Worm (Caenorhabditis elegans) whole organism, L4 larva: ENCODE results near the gene Y57A10A.31.

Source experiments
- D1046.2 ChIP-seq: fragments of 200-800 bp; sonication (Bioruptor generic); IDR thresholded peaks from 2 replicates; pipeline ENCODE4 v1.3.6; 2022; ENCODE audit warnings: missing genetic modification characterization, missing compliant biosample characterization
- ceh-82 ChIP-seq: sonication (generic microtip); optimal IDR thresholded peaks from 2 replicates; lab custom pipeline; 2017; ENCODE audit warnings: missing biosample characterization, missing genetic modification characterization
- fkh-10 ChIP-seq: fragments of 150-350 bp; optimal IDR thresholded peaks from 2 replicates; lab custom pipeline; 2014; ENCODE audit warnings: missing biosample characterization, missing genetic modification reagents, missing genetic modification characterization
- lin-1 ChIP-seq: fragments of 200-800 bp; sonication (Bioruptor generic); IDR thresholded peaks from 2 replicates; pipeline ENCODE4 v1.3.6; 2022; ENCODE audit warnings: missing genetic modification reagents, missing genetic modification characterization, missing compliant biosample characterization
- lin-13 ChIP-seq: fragments of 150-350 bp; optimal IDR thresholded peaks from 2 replicates; lab custom pipeline; 2014; ENCODE audit warnings: missing biosample characterization, missing genetic modification reagents, missing genetic modification characterization
- lin-15B ChIP-seq: fragments of 150-350 bp; sonication (generic microtip); optimal IDR thresholded peaks from 3 replicates; lab custom pipeline; 2014; ENCODE audit warnings: missing biosample characterization, missing genetic modification characterization
- nhr-11 ChIP-seq: fragments of 150-350 bp; optimal IDR thresholded peaks from 2 replicates; lab custom pipeline; 2014; ENCODE audit warnings: missing biosample characterization, missing genetic modification characterization
- pha-4 ChIP-seq, 2 experiments: fragments of 150-350 bp in 1 of 2; fragments of 200-800 bp in 1 of 2; sonication (Bioruptor generic) in 1 of 2; IDR thresholded peaks in 1 of 2; optimal IDR thresholded peaks in 1 of 2; 2 replicates each; pipeline versions ENCODE4 v1.3.6 to Lab custom; 2014 to 2022; ENCODE audit warnings: missing genetic modification characterization in 2 of 2, missing genetic modification reagents in 2 of 2, missing biosample characterization in 1 of 2, missing compliant biosample characterization in 1 of 2
- rbr-2 ChIP-seq: sonication (generic microtip); optimal IDR thresholded peaks from 2 replicates; lab custom pipeline; 2016; ENCODE audit warnings: missing genotype, missing genetic modification characterization, missing compliant biosample characterization
- skn-1 ChIP-seq: fragments of 150-350 bp; optimal IDR thresholded peaks from 2 replicates; lab custom pipeline; 2014; ENCODE audit warnings: missing biosample characterization, missing genetic modification characterization
- zfp-3 ChIP-seq: fragments of 200-800 bp; sonication (Bioruptor generic); conservative IDR thresholded peaks from 2 replicates; pipeline ENCODE4 v1.3.6; 2022; ENCODE audit warnings: missing genetic modification reagents, missing genetic modification characterization, missing compliant biosample characterization
- zip-2 ChIP-seq: fragments of 150-350 bp; optimal IDR thresholded peaks from 2 replicates; lab custom pipeline; 2014; ENCODE audit warnings: missing biosample characterization, missing genetic modification characterization

DNA sequence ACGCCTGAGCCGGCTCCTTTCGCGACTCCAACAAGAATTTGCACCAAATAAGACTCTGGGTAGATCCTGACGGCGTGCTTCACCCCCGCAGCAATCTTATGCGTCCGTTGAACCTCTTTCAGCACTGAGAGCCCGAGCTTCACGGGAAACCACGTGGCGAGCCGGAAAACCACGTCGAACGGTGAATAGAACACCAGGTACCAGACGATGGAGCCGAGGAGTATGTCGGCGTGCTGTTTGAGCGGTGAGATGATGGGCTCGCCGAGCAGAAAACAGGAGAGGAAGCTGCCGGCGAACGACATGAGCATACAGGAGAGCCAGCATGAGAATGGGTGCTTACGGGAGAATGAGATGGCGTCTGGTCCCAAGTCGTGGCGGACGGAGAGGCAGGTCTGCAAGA is 10.6 kb upstream of the Y57A10A.31 start:
- no peak for TF ChIP-seq zfp-3 (GFP tag; lab: Robert Waterston, UW)
- no peak for TF ChIP-seq lin-13
- TF ChIP-seq nhr-11 (tag; lab: Kevin White, UChicago) = no peak
- 0 out of 2 replicates have a peak, but pooled peaks have one; percentile 22 for TF ChIP-seq D1046.2
- TF ChIP-seq zip-2 (tag; lab: Kevin White, UChicago) = no peak
- TF ChIP-seq rbr-2 (tag; lab: Kevin White, UChicago) = no peak
- no peak for TF ChIP-seq pha-4 (GFP tag; IDR thresholded peaks at IDR 0.05; lab: Robert Waterston, UW)
- no peak for TF ChIP-seq pha-4 (tag; optimal IDR thresholded peaks at IDR 0.05; lab: Kevin White, UChicago)
- no peak for TF ChIP-seq lin-1
- no peak for TF ChIP-seq lin-15B (tag; lab: Kevin White, UChicago)
- TF ChIP-seq skn-1 (tag; lab: Kevin White, UChicago) = no peak
- no peak for TF ChIP-seq fkh-10 (GFP tag; lab: Kevin White, UChicago)
- TF ChIP-seq ceh-82 = no peak
